Fruit fly (Drosophila melanogaster): ENCODE measurements around the gene Awh.

Gene Awh

DNA sequence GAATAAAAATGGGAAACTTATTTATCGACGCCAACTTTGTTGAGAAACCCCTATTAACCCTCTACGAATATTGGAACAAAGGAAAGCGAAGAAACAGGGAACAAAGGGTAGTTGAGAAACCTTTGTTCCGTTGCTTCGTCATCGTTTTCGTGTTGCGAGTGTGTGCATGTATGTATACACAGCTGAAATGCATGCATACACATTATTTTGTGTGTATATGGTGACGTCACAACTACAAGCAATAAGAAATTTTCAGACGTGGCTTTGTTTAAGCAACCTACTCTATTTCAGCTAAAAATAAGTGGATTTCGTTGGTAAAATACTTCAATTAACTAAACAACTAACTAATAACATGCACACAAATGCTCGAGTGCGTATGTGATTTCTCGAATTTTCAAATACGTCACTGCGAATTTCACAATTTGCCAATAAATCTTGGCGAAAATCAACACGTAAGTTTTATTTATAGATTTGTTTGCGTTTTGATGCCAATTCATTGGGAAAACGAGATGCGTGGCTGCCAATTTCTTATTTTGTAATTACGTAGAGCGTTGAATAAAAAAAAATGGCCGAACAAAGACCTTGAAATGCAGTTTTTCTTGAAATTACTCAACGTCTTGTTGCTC lies 56.0 kb downstream of the Awh start:
- TF ChIP-seq pad (GFP tag; optimal IDR thresholded peaks at IDR 0.05) (no peak), CG5204 (GFP tag; optimal IDR thresholded peaks at IDR 0.05) (peak; percentile 10), kay (GFP tag; ENCODE audit: borderline replicate concordance) (peak; percentile 95), Clk (GFP tag; optimal IDR thresholded peaks at IDR 0.05) (peak; percentile 1), tj (GFP tag; optimal IDR thresholded peaks at IDR 0.05) (peak; percentile 87), Crg-1 (GFP tag; optimal IDR thresholded peaks at IDR 0.05) (peak; percentile 4), Mnt (GFP tag; optimal IDR thresholded peaks at IDR 0.05) (peak; percentile 22), Hr96 (GFP tag; optimal IDR thresholded peaks at IDR 0.05) (no peak), CG12768 (GFP tag; optimal IDR thresholded peaks at IDR 0.05) (peak; percentile 67), CG11617 (GFP tag; optimal IDR thresholded peaks at IDR 0.05) (no peak)

DNA sequence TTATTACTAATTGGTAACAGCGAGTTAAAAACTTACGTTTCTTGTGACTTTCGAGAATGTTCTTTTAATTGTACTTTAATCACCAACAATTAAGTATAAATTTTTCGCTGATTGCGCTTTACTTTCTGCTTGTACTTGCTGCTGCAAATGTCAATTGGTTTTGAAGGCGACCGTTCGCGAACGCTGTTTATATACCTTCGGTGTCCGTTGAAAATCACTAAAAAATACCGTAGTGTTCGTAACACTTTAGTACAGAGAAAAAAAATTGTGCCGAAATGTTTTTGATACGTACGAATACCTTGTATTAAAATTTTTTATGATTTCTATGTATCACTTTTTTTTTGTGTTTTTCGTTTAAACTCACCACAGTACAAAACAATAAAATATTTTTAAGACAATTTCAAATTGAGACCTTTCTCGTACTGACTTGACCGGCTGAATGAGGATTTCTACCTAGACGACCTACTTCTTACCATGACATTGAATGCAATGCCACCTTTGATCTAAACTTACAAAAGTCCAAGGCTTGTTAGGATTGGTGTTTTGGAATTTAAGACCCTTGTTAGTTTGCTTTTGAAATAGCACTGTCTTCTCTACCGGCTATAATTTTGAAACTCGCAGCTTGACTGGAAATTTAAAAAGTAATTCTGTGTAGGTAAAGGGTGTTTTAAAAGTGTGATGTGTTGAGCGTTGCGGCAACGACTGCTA lies 56.6 kb downstream of the Awh start, which contains the start of gene Ubi-p63E:
Ubi-p63E (minus strand) TSS at position 694 of the 708 bp plus-strand sequence.
- TF ChIP-seq Clk (GFP tag; optimal IDR thresholded peaks at IDR 0.05) (peak; percentile 47), pad (GFP tag; optimal IDR thresholded peaks at IDR 0.05) (peak; percentile 32), CG12768 (GFP tag; optimal IDR thresholded peaks at IDR 0.05) (peak; percentile 45), toe (GFP tag; optimal IDR thresholded peaks at IDR 0.05) (peak; percentile 86), CG5204 (GFP tag; optimal IDR thresholded peaks at IDR 0.05) (peak; percentile 78), ovo (GFP tag; optimal IDR thresholded peaks at IDR 0.05) (peak; percentile 68), tj (GFP tag; optimal IDR thresholded peaks at IDR 0.05) (no peak), Crg-1 (GFP tag; optimal IDR thresholded peaks at IDR 0.05) (peak; percentile 46), CG7045 (GFP tag; optimal IDR thresholded peaks at IDR 0.05) (peak; percentile 82), Hr96 (GFP tag; optimal IDR thresholded peaks at IDR 0.05) (peak; percentile 51), bab1 (GFP tag; optimal IDR thresholded peaks at IDR 0.05) (peak; percentile 55), CG11617 (GFP tag; optimal IDR thresholded peaks at IDR 0.05) (peak; percentile 63), kay (GFP tag; ENCODE audit: borderline replicate concordance) (peak; percentile 80), CG14711 (tag; optimal IDR thresholded peaks at IDR 0.05) (peak; percentile 57), cic (GFP tag; optimal IDR thresholded peaks at IDR 0.05) (peak; percentile 51), CG33017 (tag; optimal IDR thresholded peaks at IDR 0.05) (peak; percentile 50), CG7101 (tag; optimal IDR thresholded peaks at IDR 0.05) (peak; percentile 56), cnc (optimal IDR thresholded peaks at IDR 0.05) (no peak), Mnt (GFP tag; optimal IDR thresholded peaks at IDR 0.05) (peak; percentile 83), CG1620 (GFP tag; optimal IDR thresholded peaks at IDR 0.05) (peak; percentile 54)

DNA sequence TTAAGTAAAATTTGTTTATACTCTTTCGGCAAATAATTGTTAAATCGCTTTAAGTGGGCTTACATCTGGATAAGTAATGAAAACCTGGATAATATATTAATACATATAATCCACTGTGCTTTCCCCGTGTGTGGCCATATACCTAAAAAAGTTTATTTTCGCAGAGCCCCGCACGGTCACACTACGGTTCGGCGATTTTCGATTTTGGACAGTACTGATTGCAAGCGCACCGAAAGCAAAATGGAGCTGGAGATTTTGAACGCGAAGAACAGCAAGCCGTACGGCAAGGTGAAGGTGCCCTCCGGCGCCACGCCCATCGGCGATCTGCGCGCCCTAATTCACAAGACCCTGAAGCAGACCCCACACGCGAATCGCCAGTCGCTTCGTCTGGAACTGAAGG lies 57.3 kb downstream of the Awh start, which contains the start of gene Sc2:
Sc2 (plus strand) TSS at position 192 of the 400 bp plus-strand sequence.
- TF ChIP-seq tj (GFP tag; optimal IDR thresholded peaks at IDR 0.05) (no peak), cic (GFP tag; optimal IDR thresholded peaks at IDR 0.05) (peak; percentile 12), bab1 (GFP tag; optimal IDR thresholded peaks at IDR 0.05) (peak; percentile 8)

DNA sequence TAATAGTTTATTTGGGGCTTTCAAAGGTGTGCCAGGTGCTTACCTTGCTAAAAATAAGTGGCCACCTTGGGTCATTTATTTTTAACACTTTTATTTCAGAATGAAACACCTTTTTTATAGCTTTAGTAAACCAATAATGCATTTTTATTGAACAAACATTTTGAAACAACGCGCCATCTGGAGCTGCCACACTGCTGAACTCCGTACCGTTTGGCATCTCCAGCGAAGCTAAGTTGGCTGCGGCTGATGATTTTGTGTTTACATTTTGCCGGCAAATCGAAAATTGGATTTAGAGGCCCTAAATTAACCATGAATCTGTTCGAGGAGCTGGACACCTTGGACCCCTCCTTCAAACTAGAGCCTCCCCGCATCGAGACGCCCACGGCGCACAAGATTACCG lies 59.1 kb downstream of the Awh start, which contains the start of gene ida:
ida (plus strand) TSS at position 234 of the 400 bp plus-strand sequence.
- TF ChIP-seq Mnt (GFP tag; optimal IDR thresholded peaks at IDR 0.05) (peak; percentile 41), kay (GFP tag; ENCODE audit: borderline replicate concordance) (no peak), Crg-1 (GFP tag; optimal IDR thresholded peaks at IDR 0.05) (no peak), CG5204 (GFP tag; optimal IDR thresholded peaks at IDR 0.05) (no peak), cic (GFP tag; optimal IDR thresholded peaks at IDR 0.05) (peak; percentile 27), ovo (GFP tag; optimal IDR thresholded peaks at IDR 0.05) (no peak), Clk (GFP tag; optimal IDR thresholded peaks at IDR 0.05) (no peak), CG33017 (tag; optimal IDR thresholded peaks at IDR 0.05) (no peak), CG7101 (tag; optimal IDR thresholded peaks at IDR 0.05) (no peak), CG7045 (GFP tag; optimal IDR thresholded peaks at IDR 0.05) (no peak), toe (GFP tag; optimal IDR thresholded peaks at IDR 0.05) (no peak), pad (GFP tag; optimal IDR thresholded peaks at IDR 0.05) (no peak), CG1620 (GFP tag; optimal IDR thresholded peaks at IDR 0.05) (no peak), CG14711 (tag; optimal IDR thresholded peaks at IDR 0.05) (no peak), cnc (optimal IDR thresholded peaks at IDR 0.05) (no peak), CG11617 (GFP tag; optimal IDR thresholded peaks at IDR 0.05) (no peak), bab1 (GFP tag; optimal IDR thresholded peaks at IDR 0.05) (peak; percentile 23), CG12768 (GFP tag; optimal IDR thresholded peaks at IDR 0.05) (peak; percentile 29), Hr96 (GFP tag; optimal IDR thresholded peaks at IDR 0.05) (no peak), tj (GFP tag; optimal IDR thresholded peaks at IDR 0.05) (peak; percentile 14)

DNA sequence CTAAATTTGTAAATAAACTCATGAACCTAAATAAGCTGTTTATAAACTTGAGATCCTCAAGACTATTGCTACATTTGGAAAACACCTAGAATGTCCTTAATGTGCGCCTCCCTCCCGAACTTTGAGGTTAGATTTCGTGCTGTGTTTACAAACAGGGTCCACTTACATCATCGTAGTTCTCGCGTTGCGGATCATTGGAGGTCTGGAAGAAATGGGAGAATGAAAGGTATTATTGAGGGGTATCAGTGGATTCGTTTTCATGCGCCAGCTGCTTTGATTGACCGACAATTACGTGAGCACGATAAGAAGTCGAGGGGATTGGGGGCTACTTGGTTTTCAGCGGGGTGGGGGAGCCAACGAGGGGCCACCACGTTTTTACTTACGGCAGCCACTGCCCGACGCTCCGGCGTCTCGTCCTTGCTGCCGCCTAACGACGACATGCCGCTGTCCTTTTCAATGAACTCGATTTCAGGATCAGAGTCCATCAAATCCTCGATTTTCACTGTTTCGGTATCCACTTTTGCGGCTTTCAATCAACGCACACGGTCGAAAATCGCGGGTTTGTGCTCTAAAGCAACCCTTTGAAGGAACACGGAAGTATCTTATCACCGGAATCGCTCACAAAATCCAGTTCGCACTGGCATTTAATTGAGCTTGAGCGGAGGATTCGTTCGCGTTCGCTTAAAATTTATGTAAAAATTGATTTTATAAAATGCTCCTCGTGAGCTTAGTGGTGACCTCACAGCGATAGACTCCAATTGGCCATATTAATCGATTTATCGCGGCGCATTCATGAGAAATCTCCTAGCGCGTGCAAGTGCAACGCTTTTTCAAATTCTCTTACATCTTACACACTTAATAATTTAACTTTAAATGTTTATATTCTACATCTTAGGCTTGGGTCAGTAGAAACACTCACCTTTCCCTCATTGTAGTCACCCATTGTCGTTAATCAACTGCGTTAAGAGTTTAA lies 63.1 kb downstream of the Awh start:
- peak; percentile 16 for TF ChIP-seq bab1 (GFP tag; optimal IDR thresholded peaks at IDR 0.05)
- TF ChIP-seq kay (GFP tag; ENCODE audit: borderline replicate concordance), result no peak
- TF ChIP-seq cnc (optimal IDR thresholded peaks at IDR 0.05), result no peak
- no peak for TF ChIP-seq pad (GFP tag; optimal IDR thresholded peaks at IDR 0.05)
- peak; percentile 62 for TF ChIP-seq Mnt (GFP tag; optimal IDR thresholded peaks at IDR 0.05)
- TF ChIP-seq Crg-1 (GFP tag; optimal IDR thresholded peaks at IDR 0.05), result no peak
- no peak for TF ChIP-seq cic (GFP tag; optimal IDR thresholded peaks at IDR 0.05)
- peak; percentile 1 for TF ChIP-seq CG12768 (GFP tag; optimal IDR thresholded peaks at IDR 0.05)
- TF ChIP-seq tj (GFP tag; optimal IDR thresholded peaks at IDR 0.05), result peak; percentile 1
- TF ChIP-seq CG33017 (tag; optimal IDR thresholded peaks at IDR 0.05), result no peak

All from whole organism, adult.